Fruit fly (Drosophila melanogaster) whole organism, embryonic: ENCODE results near the gene CG3198.

ENCODE experiments used
- Abd-B ChIP-seq: fragments of 200-800 bp; sonication (Bioruptor generic); optimal IDR thresholded peaks from 2 replicates; lab custom pipeline; 2018; ENCODE audit warnings: missing biosample characterization, mild to moderate bottlenecking, missing genetic modification characterization, moderate library complexity
- Aef1 ChIP-seq: fragments of 200-800 bp; sonication (Bioruptor generic); IDR thresholded peaks from 3 replicates; pipeline ENCODE4 v1.3.6; 2022; ENCODE audit warnings: missing biosample characterization, missing genetic modification characterization
- Atf6 ChIP-seq: fragments of 200-800 bp; sonication (Bioruptor generic); IDR thresholded peaks from 2 replicates; pipeline ENCODE4 v1.3.6; 2022; ENCODE audit warnings: missing biosample characterization, missing genetic modification characterization
- Bgb ChIP-seq: fragments of 200-800 bp; sonication (Bioruptor generic); IDR thresholded peaks from 2 replicates; pipeline ENCODE4 v1.3.6; 2022; ENCODE audit warnings: missing biosample characterization, missing genetic modification characterization; ENCODE audit not compliant: partially characterized antibody
- Blimp-1 ChIP-seq: fragments of 200-800 bp; sonication (Bioruptor generic); optimal IDR thresholded peaks from 3 replicates; lab custom pipeline; 2018; ENCODE audit warnings: missing biosample characterization, missing genetic modification characterization, mild to moderate bottlenecking, moderate library complexity, missing genetic modification reagents
- CG10209 ChIP-seq: fragments of 200-800 bp; sonication (Bioruptor generic); optimal IDR thresholded peaks from 3 replicates; lab custom pipeline; 2017; ENCODE audit warnings: missing biosample characterization, mild to moderate bottlenecking, missing genetic modification characterization, missing genetic modification reagents
- CG10267 ChIP-seq: fragments of 200-800 bp; sonication (Bioruptor generic); optimal IDR thresholded peaks from 2 replicates; lab custom pipeline; 2018; ENCODE audit warnings: missing biosample characterization, mild to moderate bottlenecking, missing genetic modification characterization, moderate library complexity
- CG10321 ChIP-seq: fragments of 200-800 bp; sonication (Bioruptor generic); IDR thresholded peaks from 2 replicates; pipeline ENCODE4 v1.3.6; 2022; ENCODE audit warnings: missing biosample characterization, missing genetic modification characterization
- CG11093 ChIP-seq: fragments of 200-800 bp; sonication (Bioruptor generic); IDR thresholded peaks from 3 replicates; pipeline ENCODE4 v1.3.6; 2022; ENCODE audit warnings: missing biosample characterization, missing genetic modification characterization
- CG11560 ChIP-seq: fragments of 200-800 bp; sonication (Bioruptor generic); IDR thresholded peaks from 3 replicates; pipeline ENCODE4 v1.3.6; 2022; ENCODE audit warnings: missing biosample characterization, missing genetic modification characterization
- CG13123 ChIP-seq: fragments of 200-800 bp; sonication (Bioruptor generic); optimal IDR thresholded peaks from 2 replicates; lab custom pipeline; 2016; ENCODE audit warnings: missing biosample characterization, missing genetic modification characterization
- CG17385 ChIP-seq: fragments of 200-800 bp; sonication (Bioruptor generic); optimal IDR thresholded peaks from 3 replicates; lab custom pipeline; 2018; ENCODE audit warnings: missing biosample characterization, mild to moderate bottlenecking, missing genetic modification characterization
- CG17568 ChIP-seq: fragments of 200-800 bp; sonication (Bioruptor generic); optimal IDR thresholded peaks from 2 replicates; lab custom pipeline; 2018; ENCODE audit warnings: missing biosample characterization, mild to moderate bottlenecking, missing genetic modification characterization, moderate library complexity
- CG17612 ChIP-seq: fragments of 200-800 bp; sonication (Bioruptor generic); IDR thresholded peaks from 2 replicates; pipeline ENCODE4 v1.3.6; 2022; ENCODE audit warnings: missing biosample characterization, missing genetic modification characterization
- CG31365 ChIP-seq: fragments of 200-800 bp; sonication (Bioruptor generic); optimal IDR thresholded peaks from 2 replicates; lab custom pipeline; 2018; ENCODE audit warnings: missing biosample characterization, mild to moderate bottlenecking, missing genetic modification characterization
- CG31441 ChIP-seq: fragments of 200-800 bp; sonication (Bioruptor generic); IDR thresholded peaks from 2 replicates; pipeline ENCODE4 v1.3.6; 2022; ENCODE audit warnings: missing biosample characterization, missing genetic modification characterization
- CG43689 ChIP-seq: fragments of 200-800 bp; sonication (Bioruptor generic); IDR thresholded peaks from 2 replicates; pipeline ENCODE4 v1.3.6; 2022; ENCODE audit warnings: missing biosample characterization, missing genetic modification characterization
- CG4617 ChIP-seq: fragments of 200-800 bp; sonication (Bioruptor generic); optimal IDR thresholded peaks from 3 replicates; lab custom pipeline; 2016; ENCODE audit warnings: missing biosample characterization, missing genetic modification characterization, borderline replicate concordance
- CG4854 ChIP-seq: fragments of 200-800 bp; sonication (Bioruptor generic); optimal IDR thresholded peaks from 2 replicates; lab custom pipeline; 2016; ENCODE audit warnings: missing biosample characterization, missing genetic modification characterization, inconsistent platforms
- CG5180 ChIP-seq: fragments of 200-800 bp; sonication (Bioruptor generic); optimal IDR thresholded peaks from 3 replicates; lab custom pipeline; 2017; ENCODE audit warnings: missing biosample characterization, missing genetic modification characterization, mild to moderate bottlenecking, moderate library complexity, missing genetic modification reagents
- CG8388 ChIP-seq: fragments of 200-800 bp; sonication (Bioruptor generic); optimal IDR thresholded peaks from 2 replicates; lab custom pipeline; 2019; ENCODE audit warnings: missing biosample characterization, mild to moderate bottlenecking, missing genetic modification characterization, moderate library complexity
- CoRest ChIP-seq: fragments of 200-800 bp; sonication (Bioruptor generic); optimal IDR thresholded peaks from 3 replicates; lab custom pipeline; 2018; ENCODE audit warnings: missing biosample characterization, mild to moderate bottlenecking, missing genetic modification characterization, moderate library complexity
- Dref ChIP-seq: fragments of 200-800 bp; sonication (Bioruptor generic); IDR thresholded peaks from 2 replicates; pipeline ENCODE4 v1.3.6; 2022; ENCODE audit warnings: missing biosample characterization, missing genetic modification characterization
- Elba2 ChIP-seq: fragments of 200-800 bp; sonication (Bioruptor generic); optimal IDR thresholded peaks from 3 replicates; lab custom pipeline; 2016; ENCODE audit warnings: missing biosample characterization, missing genetic modification characterization
- H2.0 ChIP-seq: fragments of 200-800 bp; sonication (Bioruptor generic); IDR thresholded peaks from 2 replicates; pipeline ENCODE4 v1.3.6; 2022; ENCODE audit warnings: missing biosample characterization, missing genetic modification characterization
- Hr39 ChIP-seq: fragments of >200 bp; optimal IDR thresholded peaks from 2 replicates; lab custom pipeline; 2017
- Meics ChIP-seq: fragments of 200-800 bp; sonication (Bioruptor generic); optimal IDR thresholded peaks from 2 replicates; lab custom pipeline; 2017; ENCODE audit warnings: missing biosample characterization, mild to moderate bottlenecking, missing genetic modification characterization
- Mrtf ChIP-seq: fragments of 200-800 bp; sonication (Bioruptor generic); IDR thresholded peaks from 3 replicates; pipeline ENCODE4 v1.3.6; 2022; ENCODE audit warnings: missing biosample characterization, missing genetic modification characterization
- NC2β ChIP-seq: fragments of 200-800 bp; sonication (Bioruptor generic); optimal IDR thresholded peaks from 2 replicates; lab custom pipeline; 2016; ENCODE audit warnings: missing biosample characterization, missing genetic modification characterization
- NFAT ChIP-seq: fragments of 200-800 bp; sonication (Bioruptor generic); IDR thresholded peaks from 2 replicates; pipeline ENCODE4 v1.3.6; 2022; ENCODE audit warnings: missing biosample characterization, missing genetic modification characterization
- Ssrp ChIP-seq: fragments of 200-800 bp; sonication (Bioruptor generic); optimal IDR thresholded peaks from 2 replicates; lab custom pipeline; 2018; ENCODE audit warnings: missing biosample characterization, mild to moderate bottlenecking, missing genetic modification characterization, moderate library complexity
- al ChIP-seq: fragments of 200-800 bp; sonication (Bioruptor generic); IDR thresholded peaks from 2 replicates; pipeline ENCODE4 v1.3.6; 2022; ENCODE audit warnings: missing biosample characterization, missing genetic modification characterization
- chif ChIP-seq, 2 experiments: fragments of 200-800 bp; sonication (Bioruptor generic); optimal IDR thresholded peaks; 3 replicates each; lab custom pipeline; 2016; ENCODE audit warnings: missing biosample characterization in 2 of 2, missing genetic modification characterization in 2 of 2
- dimm ChIP-seq: fragments of 200-800 bp; sonication (Bioruptor generic); IDR thresholded peaks from 2 replicates; pipeline ENCODE4 v1.3.6; 2022; ENCODE audit warnings: missing biosample characterization, missing genetic modification characterization
- dpn ChIP-seq, 2 experiments: fragments of 200-800 bp; sonication (Bioruptor generic); optimal IDR thresholded peaks; 3 replicates each; lab custom pipeline; 2016; ENCODE audit warnings: missing biosample characterization in 2 of 2, missing genetic modification characterization in 2 of 2
- fd64A ChIP-seq: fragments of 200-800 bp; sonication (Bioruptor generic); optimal IDR thresholded peaks from 3 replicates; lab custom pipeline; 2018; ENCODE audit warnings: missing biosample characterization, mild to moderate bottlenecking, missing genetic modification characterization
- gem ChIP-seq: fragments of 200-800 bp; sonication (Bioruptor generic); optimal IDR thresholded peaks from 2 replicates; lab custom pipeline; 2019; ENCODE audit warnings: missing biosample characterization, mild to moderate bottlenecking, missing genetic modification characterization, moderate library complexity
- gt ChIP-seq: fragments of 200-800 bp; sonication (Bioruptor generic); IDR thresholded peaks from 2 replicates; pipeline ENCODE4 v1.3.6; 2022; ENCODE audit warnings: missing biosample characterization, missing genetic modification characterization
- inv ChIP-seq: fragments of 200-800 bp; sonication (Bioruptor generic); IDR thresholded peaks from 2 replicates; pipeline ENCODE4 v1.3.6; 2022; ENCODE audit warnings: missing biosample characterization, missing genetic modification characterization; ENCODE audit not compliant: partially characterized antibody
- ken ChIP-seq: fragments of 200-800 bp; sonication (Bioruptor generic); IDR thresholded peaks from 3 replicates; pipeline ENCODE4 v1.3.6; 2022; ENCODE audit warnings: missing biosample characterization, missing genetic modification characterization
- odd ChIP-seq: fragments of 200-800 bp; sonication (Bioruptor generic); optimal IDR thresholded peaks from 2 replicates; lab custom pipeline; 2017; ENCODE audit warnings: missing biosample characterization, mild to moderate bottlenecking, missing genetic modification characterization
- p53 ChIP-seq: fragments of 200-800 bp; sonication (Bioruptor generic); optimal IDR thresholded peaks from 2 replicates; lab custom pipeline; 2016; ENCODE audit warnings: missing biosample characterization, missing genetic modification characterization
- pb ChIP-seq: fragments of 200-800 bp; sonication (Bioruptor generic); optimal IDR thresholded peaks from 3 replicates; lab custom pipeline; 2016; ENCODE audit warnings: missing biosample characterization, missing genetic modification characterization
- ranshi ChIP-seq: fragments of 200-800 bp; sonication (Bioruptor generic); IDR thresholded peaks from 2 replicates; pipeline ENCODE4 v1.3.6; 2022; ENCODE audit warnings: missing biosample characterization, missing genetic modification characterization
- row ChIP-seq: fragments of 200-800 bp; sonication (Bioruptor generic); IDR thresholded peaks from 3 replicates; pipeline ENCODE4 v1.3.6; 2022; ENCODE audit warnings: missing biosample characterization, missing genetic modification characterization
- seq ChIP-seq: fragments of 200-800 bp; sonication (Bioruptor generic); IDR thresholded peaks from 2 replicates; pipeline ENCODE4 v1.3.6; 2022; ENCODE audit warnings: missing biosample characterization, missing genetic modification characterization
- slbo ChIP-seq: fragments of 200-800 bp; sonication (Bioruptor generic); IDR thresholded peaks from 2 replicates; pipeline ENCODE4 v1.3.6; 2022; ENCODE audit warnings: missing biosample characterization, missing genetic modification characterization
- slou ChIP-seq: fragments of 200-800 bp; sonication (Bioruptor generic); optimal IDR thresholded peaks from 3 replicates; lab custom pipeline; 2016; ENCODE audit warnings: missing biosample characterization, missing genetic modification characterization
- z ChIP-seq: fragments of 200-800 bp; sonication (Bioruptor generic); IDR thresholded peaks from 3 replicates; pipeline ENCODE4 v1.3.6; 2022; ENCODE audit warnings: missing biosample characterization, missing genetic modification characterization
- zen ChIP-seq: fragments of 200-800 bp; sonication (Bioruptor generic); optimal IDR thresholded peaks from 3 replicates; lab custom pipeline; 2018; ENCODE audit warnings: missing biosample characterization, mild to moderate bottlenecking, missing genetic modification characterization, moderate library complexity
- zf30C ChIP-seq: fragments of 200-800 bp; sonication (Bioruptor generic); optimal IDR thresholded peaks from 3 replicates; lab custom pipeline; 2018; ENCODE audit warnings: missing biosample characterization, mild to moderate bottlenecking, missing genetic modification characterization
- zfh1 ChIP-seq: fragments of 200-800 bp; sonication (Bioruptor generic); IDR thresholded peaks from 3 replicates; pipeline ENCODE4 v1.3.6; 2022; ENCODE audit warnings: missing biosample characterization, missing genetic modification characterization

CG3198 gene

dm6 chrX:6719259-6719658, 45.5 kb upstream of the CG3198 start (continued):
- TF ChIP-seq CG8388 (peak; percentile 5), CG13123 (GFP tag; lab: Kevin White, UChicago) (no peak), CG11093 (GFP tag; lab: Robert Waterston, UW) (no peak), gt (GFP tag; lab: Robert Waterston, UW) (no peak), pb (no peak), dimm (GFP tag; lab: Robert Waterston, UW) (no peak), CG31365 (tag; lab: Kevin White, UChicago) (no peak), seq (GFP tag; lab: Robert Waterston, UW) (no peak), CG17385 (GFP tag; lab: Kevin White, UChicago) (no peak), odd (GFP tag; lab: Kevin White, UChicago) (no peak), gem (tag; lab: Kevin White, UChicago) (peak; percentile 55), inv (no peak), CG17612 (GFP tag; lab: Robert Waterston, UW) (no peak), CG10267 (tag; lab: Kevin White, UChicago) (peak; percentile 9), Bgb (GFP tag; lab: Robert Waterston, UW) (no peak), al (GFP tag; lab: Robert Waterston, UW) (0 out of 2 replicates have a peak, but pooled peaks have one; percentile 21), Ssrp (peak; percentile 11), zen (no peak), CG17568 (GFP tag; lab: Kevin White, UChicago) (no peak), H2.0 (0 out of 2 replicates have a peak, but pooled peaks have one; percentile 8), Aef1 (0 out of 3 replicates have a peak, but pooled peaks have one; percentile 14), Blimp-1 (peak; percentile 22), CG11560 (no peak), slou (GFP tag; lab: Kevin White, UChicago) (no peak), NC2β (GFP tag; lab: Kevin White, UChicago) (no peak), Atf6 (GFP tag; lab: Robert Waterston, UW) (no peak), CG4617 (no peak), CG10209 (no peak), CG4854 (no peak), Abd-B (GFP tag; lab: Kevin White, UChicago) (peak; percentile 12), slbo (no peak; the same call in 1 of the 2 replicates), CG10321 (GFP tag; lab: Robert Waterston, UW) (no peak), Meics (GFP tag; lab: Kevin White, UChicago) (peak; percentile 4), ken (no peak), CoRest (no peak), chif (GFP tag; optimal IDR thresholded peaks at IDR 0.05; lab: Kevin White, UChicago) (no peak), z (GFP tag; lab: Robert Waterston, UW) (no peak), Hr39 (lab: Kevin White, UChicago) (no peak), dpn (GFP tag; optimal IDR thresholded peaks at IDR 0.05; lab: Kevin White, UChicago) (no peak), zfh1 (peak; percentile 20; the same call in 1 of the 3 replicates), Mrtf (no peak), Elba2 (no peak), fd64A (GFP tag; lab: Kevin White, UChicago) (no peak), row (peak; percentile 28; the same call in 1 of the 3 replicates), p53 (GFP tag; lab: Kevin White, UChicago) (no peak), ranshi (GFP tag; lab: Robert Waterston, UW) (no peak), zf30C (peak; percentile 55), Dref (GFP tag; lab: Robert Waterston, UW) (no peak), CG43689 (GFP tag; lab: Robert Waterston, UW) (no peak), NFAT (GFP tag; lab: Robert Waterston, UW) (no peak), CG31441 (GFP tag; lab: Robert Waterston, UW) (peak; percentile 33; the same call in 1 of the 2 replicates), CG5180 (GFP tag; lab: Kevin White, UChicago) (no peak)
